Fruit fly (Drosophila melanogaster) whole organism, embryonic: ENCODE measurements around the gene CG10862.

Experiments used
- Atf6 ChIP-seq: fragments of 200-800 bp; sonication (Bioruptor generic); IDR thresholded peaks from 2 replicates; pipeline ENCODE4 v1.3.6; 2022; ENCODE audit warnings: missing biosample characterization, missing genetic modification characterization
- B-H2 ChIP-seq: fragments of 200-800 bp; sonication (Bioruptor generic); optimal IDR thresholded peaks from 2 replicates; lab custom pipeline; 2018; ENCODE audit warnings: missing biosample characterization, mild to moderate bottlenecking, missing genetic modification characterization
- BtbVII ChIP-seq: fragments of 200-800 bp; sonication (Bioruptor generic); optimal IDR thresholded peaks from 3 replicates; lab custom pipeline; 2017; ENCODE audit warnings: missing biosample characterization, mild to moderate bottlenecking, missing genetic modification characterization
- CG10267 ChIP-seq: fragments of 200-800 bp; sonication (Bioruptor generic); optimal IDR thresholded peaks from 2 replicates; lab custom pipeline; 2018; ENCODE audit warnings: missing biosample characterization, mild to moderate bottlenecking, missing genetic modification characterization, moderate library complexity
- CG12071 ChIP-seq: fragments of 200-800 bp; sonication (Bioruptor generic); optimal IDR thresholded peaks from 3 replicates; lab custom pipeline; 2018; ENCODE audit warnings: missing biosample characterization, mild to moderate bottlenecking, missing genetic modification characterization
- CG12104 ChIP-seq: fragments of 200-800 bp; sonication (Bioruptor generic); optimal IDR thresholded peaks from 3 replicates; lab custom pipeline; 2016; ENCODE audit warnings: missing biosample characterization, missing genetic modification characterization
- CG12155 ChIP-seq: fragments of 200-800 bp; sonication (Bioruptor generic); optimal IDR thresholded peaks from 3 replicates; lab custom pipeline; 2016; ENCODE audit warnings: missing biosample characterization, missing genetic modification characterization
- CG1233 ChIP-seq: fragments of 200-800 bp; sonication (Bioruptor generic); optimal IDR thresholded peaks from 4 replicates; lab custom pipeline; 2018; ENCODE audit warnings: missing biosample characterization, mild to moderate bottlenecking, missing genetic modification characterization
- CG14710 ChIP-seq: fragments of 200-800 bp; sonication (Bioruptor generic); optimal IDR thresholded peaks from 3 replicates; lab custom pipeline; 2019; ENCODE audit warnings: missing biosample characterization, mild to moderate bottlenecking, missing genetic modification characterization, moderate library complexity
- CG14860 ChIP-seq: fragments of 200-800 bp; sonication (Bioruptor generic); IDR thresholded peaks from 3 replicates; pipeline ENCODE4 v1.3.6; 2022; ENCODE audit warnings: missing biosample characterization, missing genetic modification characterization; ENCODE audit not compliant: partially characterized antibody
- CG33557 ChIP-seq: fragments of 200-800 bp; sonication (Bioruptor generic); optimal IDR thresholded peaks from 2 replicates; lab custom pipeline; 2019; ENCODE audit warnings: missing biosample characterization, mild to moderate bottlenecking, missing genetic modification characterization, moderate library complexity
- CG34224 ChIP-seq: fragments of 200-800 bp; sonication (Bioruptor generic); IDR thresholded peaks from 3 replicates; pipeline ENCODE4 v1.3.6; 2022; ENCODE audit warnings: missing biosample characterization, missing genetic modification characterization; ENCODE audit not compliant: partially characterized antibody
- CG4328 ChIP-seq: fragments of 200-800 bp; sonication (Bioruptor generic); optimal IDR thresholded peaks from 3 replicates; lab custom pipeline; 2017; ENCODE audit warnings: missing biosample characterization, missing genetic modification reagents, missing genetic modification characterization
- CG4707 ChIP-seq: fragments of 200-800 bp; sonication (Bioruptor generic); optimal IDR thresholded peaks from 2 replicates; lab custom pipeline; 2018; ENCODE audit warnings: missing biosample characterization, mild to moderate bottlenecking, missing genetic modification characterization, moderate library complexity
- CG4730 ChIP-seq: fragments of 200-800 bp; sonication (Bioruptor generic); IDR thresholded peaks from 2 replicates; pipeline ENCODE4 v1.3.6; 2022; ENCODE audit warnings: missing biosample characterization, missing genetic modification characterization
- CG4854 ChIP-seq: fragments of 200-800 bp; sonication (Bioruptor generic); optimal IDR thresholded peaks from 2 replicates; lab custom pipeline; 2016; ENCODE audit warnings: missing biosample characterization, missing genetic modification characterization, inconsistent platforms
- CG7963 ChIP-seq: fragments of 200-800 bp; sonication (Bioruptor generic); IDR thresholded peaks from 3 replicates; pipeline ENCODE4 v1.3.6; 2022; ENCODE audit warnings: missing biosample characterization, missing genetic modification characterization; ENCODE audit not compliant: partially characterized antibody
- CG9727 ChIP-seq: fragments of 200-800 bp; sonication (Bioruptor generic); optimal IDR thresholded peaks from 3 replicates; lab custom pipeline; 2017; ENCODE audit warnings: missing biosample characterization, mild to moderate bottlenecking, missing genetic modification characterization
- Chrac-16 ChIP-seq: fragments of 200-800 bp; sonication (Bioruptor generic); optimal IDR thresholded peaks from 3 replicates; lab custom pipeline; 2016; ENCODE audit warnings: missing biosample characterization, missing genetic modification characterization
- D19B ChIP-seq: fragments of 200-800 bp; sonication (Bioruptor generic); optimal IDR thresholded peaks from 2 replicates; lab custom pipeline; 2017; ENCODE audit warnings: missing biosample characterization, mild to moderate bottlenecking, missing genetic modification characterization
- Dfd ChIP-seq, 2 experiments: fragments of >200 bp; optimal IDR thresholded peaks; 2 replicates each; lab custom pipeline; 2017; ENCODE audit warnings: missing biosample characterization in 2 of 2, missing genetic modification characterization in 2 of 2
- HLH3B ChIP-seq: fragments of 200-800 bp; sonication (Bioruptor generic); IDR thresholded peaks from 2 replicates; pipeline ENCODE4 v1.3.6; 2022; ENCODE audit warnings: missing biosample characterization, missing genetic modification characterization
- Opbp ChIP-seq: fragments of 200-800 bp; sonication (Bioruptor generic); IDR thresholded peaks from 3 replicates; pipeline ENCODE4 v1.3.6; 2022; ENCODE audit warnings: missing biosample characterization, missing genetic modification characterization; ENCODE audit not compliant: partially characterized antibody
- Trl ChIP-seq, 3 experiments: fragments of >200 bp in 2 of 3; fragments of 200-800 bp in 1 of 3; sonication (Bioruptor generic) in 1 of 3; optimal IDR thresholded peaks; 2 replicates in 1 of 3; 3 replicates in 2 of 3; lab custom pipeline; 2016 to 2017; ENCODE audit warnings: missing biosample characterization in 1 of 3, missing genetic modification characterization in 1 of 3
- abd-A ChIP-seq: fragments of 200-800 bp; sonication (Bioruptor generic); optimal IDR thresholded peaks from 3 replicates; lab custom pipeline; 2019; ENCODE audit warnings: missing biosample characterization, mild to moderate bottlenecking, missing genetic modification characterization, moderate library complexity
- aop ChIP-seq: fragments of 200-800 bp; sonication (Bioruptor generic); IDR thresholded peaks from 2 replicates; pipeline ENCODE4 v1.3.6; 2022; ENCODE audit warnings: missing biosample characterization, missing genetic modification characterization
- ara ChIP-seq: fragments of 200-800 bp; sonication (Bioruptor generic); IDR thresholded peaks from 2 replicates; pipeline ENCODE4 v1.3.6; 2022; ENCODE audit warnings: missing biosample characterization, missing genetic modification characterization
- bigmax ChIP-seq: fragments of 200-800 bp; sonication (Bioruptor generic); optimal IDR thresholded peaks from 2 replicates; lab custom pipeline; 2018; ENCODE audit warnings: missing biosample characterization, mild to moderate bottlenecking, missing genetic modification characterization
- bowl ChIP-seq: fragments of 200-800 bp; sonication (Bioruptor generic); IDR thresholded peaks from 2 replicates; pipeline ENCODE4 v1.3.6; 2022; ENCODE audit warnings: missing biosample characterization, missing genetic modification characterization
- bsh ChIP-seq, 2 experiments: fragments of 200-800 bp; sonication (Bioruptor generic); optimal IDR thresholded peaks; 2 replicates each; lab custom pipeline; 2017 to 2018; ENCODE audit warnings: mild to moderate bottlenecking in 2 of 2, missing biosample characterization in 2 of 2, missing genetic modification characterization in 2 of 2, moderate library complexity in 1 of 2
- cad ChIP-seq: fragments of >200 bp; optimal IDR thresholded peaks from 2 replicates; lab custom pipeline; 2017; ENCODE audit warnings: missing biosample characterization, missing genetic modification characterization
- crol ChIP-seq: fragments of 200-800 bp; sonication (Bioruptor generic); IDR thresholded peaks from 2 replicates; pipeline ENCODE4 v1.3.6; 2022; ENCODE audit warnings: missing biosample characterization, missing genetic modification characterization
- cwo ChIP-seq: fragments of 200-800 bp; sonication (Bioruptor generic); optimal IDR thresholded peaks from 3 replicates; lab custom pipeline; 2017; ENCODE audit warnings: missing biosample characterization, missing genetic modification characterization, mild to moderate bottlenecking, moderate library complexity, missing genetic modification reagents
- dan ChIP-seq: fragments of 200-800 bp; sonication (Bioruptor generic); IDR thresholded peaks from 2 replicates; pipeline ENCODE4 v1.3.6; 2022; ENCODE audit warnings: missing biosample characterization, missing genetic modification characterization
- emc ChIP-seq: fragments of 200-800 bp; sonication (Bioruptor generic); optimal IDR thresholded peaks from 2 replicates; lab custom pipeline; 2016; ENCODE audit warnings: missing biosample characterization, missing genetic modification characterization
- esg ChIP-seq: fragments of 200-800 bp; sonication (Bioruptor generic); conservative IDR thresholded peaks from 2 replicates; pipeline ENCODE4 v1.3.6; 2022; ENCODE audit warnings: missing biosample characterization, missing genetic modification characterization
- grn ChIP-seq: fragments of 200-800 bp; sonication (Bioruptor generic); optimal IDR thresholded peaks from 3 replicates; lab custom pipeline; 2017; ENCODE audit warnings: missing biosample characterization, missing genetic modification characterization
- hth ChIP-seq: fragments of >200 bp; optimal IDR thresholded peaks from 2 replicates; lab custom pipeline; 2017; ENCODE audit warnings: inconsistent platforms
- jigr1 ChIP-seq: fragments of 200-800 bp; sonication (Bioruptor generic); IDR thresholded peaks from 3 replicates; pipeline ENCODE4 v1.3.6; 2022; ENCODE audit warnings: missing biosample characterization, missing genetic modification characterization
- jumu ChIP-seq: fragments of 200-800 bp; sonication (Bioruptor generic); optimal IDR thresholded peaks from 3 replicates; lab custom pipeline; 2016; ENCODE audit warnings: missing biosample characterization, missing genetic modification characterization
- kni ChIP-seq: fragments of 200-800 bp; sonication (Bioruptor generic); optimal IDR thresholded peaks from 3 replicates; lab custom pipeline; 2017; ENCODE audit warnings: mild to moderate bottlenecking, missing biosample characterization, missing genetic modification reagents, missing genetic modification characterization
- lola ChIP-seq, 3 experiments: fragments of >200 bp in 2 of 3; fragments of 200-800 bp in 1 of 3; sonication (Bioruptor generic) in 1 of 3; optimal IDR thresholded peaks; 2 replicates each; lab custom pipeline; 2017 to 2019; ENCODE audit warnings: missing biosample characterization in 3 of 3, missing genetic modification characterization in 3 of 3, mild to moderate bottlenecking in 1 of 3, moderate library complexity in 1 of 3
- nau ChIP-seq: fragments of 200-800 bp; sonication (Bioruptor generic); optimal IDR thresholded peaks from 3 replicates; lab custom pipeline; 2017; ENCODE audit warnings: missing biosample characterization, mild to moderate bottlenecking, missing genetic modification characterization, missing genetic modification reagents
- rib ChIP-seq: fragments of 200-800 bp; sonication (Bioruptor generic); IDR thresholded peaks from 2 replicates; pipeline ENCODE4 v1.3.6; 2022; ENCODE audit warnings: missing biosample characterization, missing genetic modification characterization
- tio ChIP-seq: fragments of 200-800 bp; sonication (Bioruptor generic); optimal IDR thresholded peaks from 2 replicates; lab custom pipeline; 2017; ENCODE audit warnings: missing biosample characterization, missing genetic modification characterization, inconsistent platforms
- tx ChIP-seq: fragments of 200-800 bp; sonication (Bioruptor generic); optimal IDR thresholded peaks from 2 replicates; lab custom pipeline; 2016; ENCODE audit warnings: missing biosample characterization, missing genetic modification characterization
- unc-4 ChIP-seq: fragments of 200-800 bp; sonication (Bioruptor generic); IDR thresholded peaks from 2 replicates; pipeline ENCODE4 v1.3.6; 2022; ENCODE audit warnings: missing biosample characterization, missing genetic modification characterization; ENCODE audit not compliant: partially characterized antibody
- wor ChIP-seq: fragments of 200-800 bp; sonication (Bioruptor generic); IDR thresholded peaks from 2 replicates; pipeline ENCODE4 v1.3.6; 2022; ENCODE audit warnings: missing biosample characterization, missing genetic modification characterization
- yki ChIP-seq: fragments of >200 bp; optimal IDR thresholded peaks from 3 replicates; lab custom pipeline; 2018

The CG10862 gene

dm6 chr3L:3638587-3639312 is 15.8 kb downstream of the CG10862 start (continued):
- TF ChIP-seq CG14710 (tag; lab: Kevin White, UChicago) (peak; percentile 69), tio (peak; percentile 63), CG4707 (GFP tag; lab: Kevin White, UChicago) (peak; percentile 76), CG12104 (GFP tag; lab: Kevin White, UChicago) (peak; percentile 47), grn (GFP tag; lab: Kevin White, UChicago) (peak; percentile 7), unc-4 (GFP tag; lab: Robert Waterston, UW) (no peak), cad (no peak), BtbVII (no peak), esg (GFP tag; lab: Robert Waterston, UW) (peak; percentile 53), CG33557 (GFP tag; lab: Kevin White, UChicago) (peak; percentile 92), ara (GFP tag; lab: Robert Waterston, UW) (peak; percentile 85), bsh (GFP tag; optimal IDR thresholded peaks at IDR 0.05; lab: Kevin White, UChicago) (peak; percentile 5 to 90), bowl (GFP tag; lab: Robert Waterston, UW) (no peak), aop (GFP tag; lab: Robert Waterston, UW) (no peak; the same call in 1 of the 2 replicates), Trl (optimal IDR thresholded peaks at IDR 0.05; lab: Kevin White, UChicago) (no peak), Trl (GFP tag; optimal IDR thresholded peaks at IDR 0.05; lab: Kevin White, UChicago) (peak; percentile 68), CG9727 (GFP tag; lab: Kevin White, UChicago) (peak; percentile 89), lola (GFP tag; optimal IDR thresholded peaks at IDR 0.05; lab: Kevin White, UChicago) (peak in 1 of 3 experiments; percentile 93), Dfd (GFP tag; optimal IDR thresholded peaks at IDR 0.05; lab: Kevin White, UChicago) (no peak), emc (GFP tag; lab: Kevin White, UChicago) (no peak), CG12071 (no peak), Chrac-16 (GFP tag; lab: Kevin White, UChicago) (peak; percentile 81), jigr1 (no peak), yki (lab: Kevin White, UChicago) (no peak), HLH3B (GFP tag; lab: Robert Waterston, UW) (peak; percentile 66), CG4328 (GFP tag; lab: Kevin White, UChicago) (no peak), nau (GFP tag; lab: Kevin White, UChicago) (peak; percentile 4), CG12155 (GFP tag; lab: Kevin White, UChicago) (peak; percentile 67), kni (GFP tag; lab: Kevin White, UChicago) (peak; percentile 62), CG4854 (GFP tag; lab: Kevin White, UChicago) (peak; percentile 17), wor (GFP tag; lab: Robert Waterston, UW) (peak; percentile 21; the same call in 1 of the 2 replicates), CG10267 (tag; lab: Kevin White, UChicago) (peak; percentile 68), abd-A (tag; lab: Kevin White, UChicago) (peak; percentile 10), CG7963 (no peak), Atf6 (GFP tag; lab: Robert Waterston, UW) (no peak), dan (GFP tag; lab: Robert Waterston, UW) (peak; percentile 66; the same call in 1 of the 2 replicates), crol (GFP tag; lab: Robert Waterston, UW) (no peak), tx (no peak), CG1233 (GFP tag; lab: Kevin White, UChicago) (peak; percentile 76), cwo (GFP tag; lab: Kevin White, UChicago) (no peak), CG34224 (no peak), CG14860 (GFP tag; lab: Robert Waterston, UW) (no peak), D19B (no peak), bigmax (GFP tag; lab: Kevin White, UChicago) (no peak), Opbp (GFP tag; lab: Robert Waterston, UW) (no peak), jumu (GFP tag; lab: Kevin White, UChicago) (peak; percentile 39), hth (lab: Kevin White, UChicago) (peak; percentile 33), CG4730 (GFP tag; lab: Robert Waterston, UW) (0 out of 2 replicates have a peak, but pooled peaks have one; percentile 32), rib (GFP tag; lab: Robert Waterston, UW) (no peak), B-H2 (GFP tag; lab: Kevin White, UChicago) (no peak)
